Worm (Caenorhabditis elegans) whole organism, L2 larva: ENCODE measurements around the gene F17C11.26.

Experiments
- C34F6.9 ChIP-seq: fragments of 150-350 bp; optimal IDR thresholded peaks from 2 replicates; lab custom pipeline; 2014; ENCODE audit warnings: missing biosample characterization, missing genetic modification characterization
- F13H6.1 ChIP-seq: sonication (generic microtip); optimal IDR thresholded peaks from 2 replicates; lab custom pipeline; 2016; ENCODE audit warnings: missing genetic modification characterization, missing compliant biosample characterization
- R02D3.7 ChIP-seq: fragments of 150-350 bp; optimal IDR thresholded peaks from 2 replicates; lab custom pipeline; 2014; ENCODE audit warnings: missing biosample characterization, missing genetic modification characterization
- Y55F3AM.14 ChIP-seq: fragments of 200-800 bp; sonication (Bioruptor generic); optimal IDR thresholded peaks from 2 replicates; lab custom pipeline; 2018; ENCODE audit warnings: mild to moderate bottlenecking, missing genetic modification characterization, missing compliant biosample characterization
- ZK546.5 ChIP-seq: sonication (generic microtip); optimal IDR thresholded peaks from 2 replicates; lab custom pipeline; 2017; ENCODE audit warnings: missing biosample characterization, missing genetic modification characterization
- alr-1 ChIP-seq: fragments of 150-350 bp; optimal IDR thresholded peaks from 2 replicates; lab custom pipeline; 2014; ENCODE audit warnings: missing biosample characterization, missing genetic modification characterization
- aly-2 ChIP-seq: fragments of 150-350 bp; optimal IDR thresholded peaks from 2 replicates; lab custom pipeline; 2014; ENCODE audit warnings: missing biosample characterization, missing genetic modification characterization
- ama-1 ChIP-seq: fragments of 150-350 bp; optimal IDR thresholded peaks from 2 replicates; lab custom pipeline; 2018; ENCODE audit warnings: inconsistent platforms
- blmp-1 ChIP-seq: sonication (generic microtip); optimal IDR thresholded peaks from 2 replicates; lab custom pipeline; 2017; ENCODE audit warnings: missing genetic modification characterization, mild to moderate bottlenecking, missing compliant biosample characterization, antibody characterized with exemption, moderate library complexity; ENCODE audit not compliant: insufficient read depth
- ceh-16 ChIP-seq: fragments of 150-350 bp; optimal IDR thresholded peaks from 2 replicates; lab custom pipeline; 2014; ENCODE audit warnings: missing biosample characterization, missing genetic modification characterization
- ceh-82 ChIP-seq: fragments of 150-350 bp; optimal IDR thresholded peaks from 2 replicates; lab custom pipeline; 2014; ENCODE audit warnings: missing biosample characterization, missing genetic modification characterization
- crh-2 ChIP-seq: sonication (generic microtip); optimal IDR thresholded peaks from 2 replicates; lab custom pipeline; 2017; ENCODE audit warnings: missing biosample characterization, missing genetic modification characterization
- elt-1 ChIP-seq: fragments of 150-350 bp; optimal IDR thresholded peaks from 2 replicates; lab custom pipeline; 2014; ENCODE audit warnings: missing biosample characterization, missing genetic modification characterization
- elt-3 ChIP-seq: sonication (generic microtip); optimal IDR thresholded peaks from 2 replicates; lab custom pipeline; 2017; ENCODE audit warnings: missing biosample characterization, missing genetic modification characterization
- fos-1 ChIP-seq: fragments of 150-350 bp; optimal IDR thresholded peaks from 2 replicates; lab custom pipeline; 2014; ENCODE audit warnings: missing biosample characterization, missing genetic modification characterization
- lin-11 ChIP-seq: fragments of 150-350 bp; sonication (generic microtip); optimal IDR thresholded peaks from 2 replicates; lab custom pipeline; 2014; ENCODE audit warnings: missing biosample characterization, missing genetic modification characterization, inconsistent platforms, mixed read lengths
- lin-13 ChIP-seq: fragments of 150-350 bp; optimal IDR thresholded peaks from 2 replicates; lab custom pipeline; 2014; ENCODE audit warnings: missing biosample characterization, missing genetic modification reagents, missing genetic modification characterization
- mab-5 ChIP-seq: fragments of 150-350 bp; optimal IDR thresholded peaks from 2 replicates; lab custom pipeline; 2014; ENCODE audit warnings: missing biosample characterization, missing genetic modification characterization
- mbf-1 ChIP-seq: sonication (generic microtip); optimal IDR thresholded peaks from 2 replicates; lab custom pipeline; 2017; ENCODE audit warnings: missing biosample characterization, missing genetic modification characterization
- mdl-1 ChIP-seq, 2 experiments: fragments of 150-350 bp in 1 of 2; sonication (generic microtip) in 1 of 2; optimal IDR thresholded peaks; 2 replicates each; lab custom pipeline; 2017; ENCODE audit warnings: missing biosample characterization in 2 of 2, missing genetic modification characterization in 2 of 2
- nhr-10 ChIP-seq: sonication (generic microtip); optimal IDR thresholded peaks from 2 replicates; lab custom pipeline; 2017; ENCODE audit warnings: missing biosample characterization, missing genetic modification characterization
- nhr-129 ChIP-seq: fragments of 150-350 bp; optimal IDR thresholded peaks from 2 replicates; lab custom pipeline; 2014; ENCODE audit warnings: missing biosample characterization, missing genetic modification characterization
- nhr-23 ChIP-seq: fragments of 150-350 bp; optimal IDR thresholded peaks from 2 replicates; lab custom pipeline; 2014; ENCODE audit warnings: missing biosample characterization, missing genetic modification reagents, missing genetic modification characterization
- nhr-237 ChIP-seq: fragments of 150-350 bp; optimal IDR thresholded peaks from 2 replicates; lab custom pipeline; 2014; ENCODE audit warnings: missing biosample characterization, missing genetic modification characterization
- nhr-6 ChIP-seq: fragments of 150-350 bp; optimal IDR thresholded peaks from 2 replicates; lab custom pipeline; 2014; ENCODE audit warnings: missing biosample characterization, missing genetic modification characterization
- nhr-77 ChIP-seq: fragments of 150-350 bp; optimal IDR thresholded peaks from 2 replicates; lab custom pipeline; 2014; ENCODE audit warnings: missing biosample characterization, missing genetic modification characterization
- sem-4 ChIP-seq: fragments of 150-350 bp; optimal IDR thresholded peaks from 2 replicates; lab custom pipeline; 2014; ENCODE audit warnings: missing biosample characterization, missing genetic modification reagents, missing genetic modification characterization
- skn-1 ChIP-seq: sonication (generic microtip); optimal IDR thresholded peaks from 2 replicates; lab custom pipeline; 2017; ENCODE audit warnings: missing biosample characterization, missing genetic modification characterization
- sma-3 ChIP-seq: sonication (generic microtip); optimal IDR thresholded peaks from 2 replicates; lab custom pipeline; 2016; ENCODE audit warnings: missing genetic modification reagents, missing genetic modification characterization, missing compliant biosample characterization
- sma-9 ChIP-seq, 2 experiments: fragments of 150-350 bp in 1 of 2; sonication (generic microtip) in 1 of 2; optimal IDR thresholded peaks; 2 replicates each; lab custom pipeline; 2014 to 2016; ENCODE audit warnings: missing genetic modification characterization in 2 of 2, mild to moderate bottlenecking in 1 of 2, missing biosample characterization in 1 of 2, missing compliant biosample characterization in 1 of 2, missing genetic modification reagents in 1 of 2, moderate library complexity in 1 of 2
- snpc-4 ChIP-seq: fragments of 150-350 bp; optimal IDR thresholded peaks from 2 replicates; lab custom pipeline; 2014; ENCODE audit warnings: missing biosample characterization, missing genetic modification characterization
- ztf-11 ChIP-seq: sonication (generic microtip); optimal IDR thresholded peaks from 2 replicates; lab custom pipeline; 2017; ENCODE audit warnings: missing biosample characterization, missing genetic modification characterization
- ztf-4 ChIP-seq: fragments of 150-350 bp; optimal IDR thresholded peaks from 2 replicates; lab custom pipeline; 2014; ENCODE audit warnings: missing biosample characterization, missing genetic modification characterization

F17C11.26 gene

ce11 chrV:10909959-10910358 lies 31.3 kb upstream of the F17C11.26 start:
- TF ChIP-seq snpc-4 (tag; lab: Kevin White, UChicago), result no peak
- TF ChIP-seq lin-11, result no peak
- no peak for TF ChIP-seq crh-2
- no peak for TF ChIP-seq elt-1 (tag; lab: Kevin White, UChicago)
- no peak for TF ChIP-seq ama-1 (lab: Kevin White, UChicago)
- no peak for TF ChIP-seq F13H6.1
- TF ChIP-seq aly-2 (tag; lab: Kevin White, UChicago), result no peak
- no peak for TF ChIP-seq ceh-82 (tag; lab: Kevin White, UChicago)
- no peak for TF ChIP-seq C34F6.9 (tag; lab: Kevin White, UChicago)
- TF ChIP-seq fos-1 (tag; lab: Kevin White, UChicago), result no peak
- no peak for TF ChIP-seq mdl-1 (tag; optimal IDR thresholded peaks at IDR 0.05; lab: Kevin White, UChicago)
- TF ChIP-seq lin-13 (GFP tag; lab: Kevin White, UChicago), result no peak
- no peak for TF ChIP-seq elt-3 (tag; lab: Kevin White, UChicago)
- TF ChIP-seq ztf-11, result no peak
- TF ChIP-seq sem-4 (tag; lab: Kevin White, UChicago), result no peak
- TF ChIP-seq nhr-10, result no peak
- TF ChIP-seq alr-1 (tag; lab: Kevin White, UChicago), result no peak
- TF ChIP-seq Y55F3AM.14 (GFP tag; lab: Kevin White, UChicago), result no peak
- TF ChIP-seq nhr-6, result no peak
- no peak for TF ChIP-seq ZK546.5 (tag; lab: Kevin White, UChicago)

ce11 chrV:10915922-10916321 lies 25.3 kb upstream of the F17C11.26 start:
- peak; percentile 12 for TF ChIP-seq sma-9 (GFP tag; optimal IDR thresholded peaks at IDR 0.05; lab: Kevin White, UChicago)
- TF ChIP-seq sma-9 (tag; optimal IDR thresholded peaks at IDR 0.05; lab: Kevin White, UChicago), result no peak
- peak; percentile 63 for TF ChIP-seq nhr-129 (tag; lab: Kevin White, UChicago)
- TF ChIP-seq F13H6.1, result peak; percentile 34
- TF ChIP-seq mbf-1, result no peak
- TF ChIP-seq ZK546.5 (tag; lab: Kevin White, UChicago), result no peak

- no peak for TF ChIP-seq lin-11
- no peak for TF ChIP-seq elt-3 (tag; lab: Kevin White, UChicago)
- TF ChIP-seq nhr-129 (tag; lab: Kevin White, UChicago), result no peak
- no peak for TF ChIP-seq ztf-4 (tag; lab: Kevin White, UChicago)
- no peak for TF ChIP-seq ceh-16 (tag; lab: Kevin White, UChicago)
- no peak for TF ChIP-seq ZK546.5 (tag; lab: Kevin White, UChicago)
- TF ChIP-seq ceh-82 (tag; lab: Kevin White, UChicago), result no peak
- no peak for TF ChIP-seq sma-9 (GFP tag; optimal IDR thresholded peaks at IDR 0.05; lab: Kevin White, UChicago)
- TF ChIP-seq sma-9 (tag; optimal IDR thresholded peaks at IDR 0.05; lab: Kevin White, UChicago), result no peak
- TF ChIP-seq skn-1 (tag; lab: Kevin White, UChicago), result no peak
- TF ChIP-seq, all 48 proteins: peak for 0
These were observed 22.9 kb upstream of the F17C11.26 start, which contains the start of gene F58B4.2 for ce11 chrV:10918373-10918772. F58B4.2 (minus strand) TSS chrV:10918473.

ce11 chrV:10921747-10922146 lies 19.5 kb upstream of the F17C11.26 start, which contains the start of gene nas-31:
nas-31 (minus strand) TSS chrV:10921847.
- TF ChIP-seq sma-3 (GFP tag; lab: Kevin White, UChicago), result no peak
- no peak for TF ChIP-seq R02D3.7 (tag; lab: Kevin White, UChicago)
- TF ChIP-seq F13H6.1, result no peak
- no peak for TF ChIP-seq elt-1 (tag; lab: Kevin White, UChicago)
- no peak for TF ChIP-seq mab-5 (tag; lab: Kevin White, UChicago)
- no peak for TF ChIP-seq nhr-129 (tag; lab: Kevin White, UChicago)
- no peak for TF ChIP-seq nhr-77 (tag; lab: Kevin White, UChicago)
- no peak for TF ChIP-seq blmp-1 (tag; lab: Kevin White, UChicago)
- no peak for TF ChIP-seq ztf-4 (tag; lab: Kevin White, UChicago)
- TF ChIP-seq nhr-237, result no peak
- no peak for TF ChIP-seq nhr-6
- no peak for TF ChIP-seq lin-13 (GFP tag; lab: Kevin White, UChicago)
- TF ChIP-seq nhr-23 (tag; lab: Kevin White, UChicago), result no peak
- no peak for TF ChIP-seq mdl-1 (tag; optimal IDR thresholded peaks at IDR 0.05; lab: Kevin White, UChicago)

ce11 chrV:10923229-10923628 lies 18.0 kb upstream of the F17C11.26 start, which contains the start of gene F58B4.7:
F58B4.7 (minus strand) TSS chrV:10923329.
- TF ChIP-seq R02D3.7 (tag; lab: Kevin White, UChicago) (no peak), ZK546.5 (tag; lab: Kevin White, UChicago) (no peak)
